Fruit fly (Drosophila melanogaster) whole organism, embryonic: Measurements from ENCODE around the gene Ctl1.

Experiments
- C15 ChIP-seq: fragments of 200-800 bp; sonication (Bioruptor generic); IDR thresholded peaks from 3 replicates; pipeline ENCODE4 v1.3.6; 2022; ENCODE audit warnings: missing biosample characterization, missing genetic modification characterization
- CG10267 ChIP-seq: fragments of 200-800 bp; sonication (Bioruptor generic); optimal IDR thresholded peaks from 2 replicates; lab custom pipeline; 2018; ENCODE audit warnings: missing biosample characterization, mild to moderate bottlenecking, missing genetic modification characterization, moderate library complexity
- CG10462 ChIP-seq: fragments of 200-800 bp; sonication (Bioruptor generic); optimal IDR thresholded peaks from 2 replicates; lab custom pipeline; 2016; ENCODE audit warnings: missing biosample characterization, missing genetic modification characterization
- CG10543 ChIP-seq: fragments of 200-800 bp; sonication (Bioruptor generic); optimal IDR thresholded peaks from 3 replicates; lab custom pipeline; 2017; ENCODE audit warnings: missing biosample characterization, mild to moderate bottlenecking, missing genetic modification characterization, moderate library complexity
- CG11695 ChIP-seq: fragments of 200-800 bp; sonication (Bioruptor generic); IDR thresholded peaks from 3 replicates; pipeline ENCODE4 v1.3.6; 2022; ENCODE audit warnings: missing biosample characterization, missing genetic modification characterization
- CG12236 ChIP-seq: fragments of 200-800 bp; sonication (Bioruptor generic); optimal IDR thresholded peaks from 2 replicates; lab custom pipeline; 2016; ENCODE audit warnings: missing biosample characterization, missing genetic modification characterization
- CG12391 ChIP-seq: fragments of 200-800 bp; sonication (Bioruptor generic); optimal IDR thresholded peaks from 3 replicates; lab custom pipeline; 2018; ENCODE audit warnings: missing biosample characterization, mild to moderate bottlenecking, missing genetic modification characterization, moderate library complexity
- CG13894 ChIP-seq: fragments of 200-800 bp; sonication (Bioruptor generic); optimal IDR thresholded peaks from 3 replicates; lab custom pipeline; 2018; ENCODE audit warnings: missing biosample characterization, mild to moderate bottlenecking, missing genetic modification characterization, moderate library complexity
- CG2116 ChIP-seq: fragments of 200-800 bp; sonication (Bioruptor generic); optimal IDR thresholded peaks from 3 replicates; lab custom pipeline; 2018; ENCODE audit warnings: missing biosample characterization, mild to moderate bottlenecking, missing genetic modification characterization
- CG31441 ChIP-seq: fragments of 200-800 bp; sonication (Bioruptor generic); IDR thresholded peaks from 2 replicates; pipeline ENCODE4 v1.3.6; 2022; ENCODE audit warnings: missing biosample characterization, missing genetic modification characterization
- CG34376 ChIP-seq: fragments of 200-800 bp; sonication (Bioruptor generic); optimal IDR thresholded peaks from 2 replicates; lab custom pipeline; 2018; ENCODE audit warnings: missing biosample characterization, mild to moderate bottlenecking, missing genetic modification characterization
- CG3995 ChIP-seq: fragments of 200-800 bp; sonication (Bioruptor generic); optimal IDR thresholded peaks from 3 replicates; lab custom pipeline; 2016; ENCODE audit warnings: missing biosample characterization, missing genetic modification characterization
- CG4424 ChIP-seq: fragments of 200-800 bp; sonication (Bioruptor generic); optimal IDR thresholded peaks from 3 replicates; lab custom pipeline; 2016; ENCODE audit warnings: missing biosample characterization, missing genetic modification characterization
- CG4854 ChIP-seq: fragments of 200-800 bp; sonication (Bioruptor generic); optimal IDR thresholded peaks from 2 replicates; lab custom pipeline; 2016; ENCODE audit warnings: missing biosample characterization, missing genetic modification characterization, inconsistent platforms
- CG7357 ChIP-seq: fragments of 200-800 bp; sonication (Bioruptor generic); IDR thresholded peaks from 3 replicates; pipeline ENCODE4 v1.3.6; 2022; ENCODE audit warnings: missing biosample characterization, missing genetic modification characterization
- CG9437 ChIP-seq: fragments of 200-800 bp; sonication (Bioruptor generic); optimal IDR thresholded peaks from 2 replicates; lab custom pipeline; 2018; ENCODE audit warnings: missing biosample characterization, mild to moderate bottlenecking, missing genetic modification characterization
- Deaf1 ChIP-seq: fragments of 200-800 bp; optimal IDR thresholded peaks from 3 replicates; lab custom pipeline; 2019; ENCODE audit warnings: missing biosample characterization, mild to moderate bottlenecking, missing genetic modification characterization, moderate library complexity
- Dref ChIP-seq: fragments of 200-800 bp; sonication (Bioruptor generic); IDR thresholded peaks from 2 replicates; pipeline ENCODE4 v1.3.6; 2022; ENCODE audit warnings: missing biosample characterization, missing genetic modification characterization
- Hand ChIP-seq: fragments of 200-800 bp; sonication (Bioruptor generic); optimal IDR thresholded peaks from 2 replicates; lab custom pipeline; 2017; ENCODE audit warnings: mild to moderate bottlenecking, missing biosample characterization, missing genetic modification reagents, missing genetic modification characterization
- HmgZ ChIP-seq: fragments of 200-800 bp; sonication (Bioruptor generic); optimal IDR thresholded peaks from 2 replicates; lab custom pipeline; 2018; ENCODE audit warnings: missing biosample characterization, mild to moderate bottlenecking, missing genetic modification characterization
- Lhr ChIP-seq: fragments of 200-800 bp; sonication (Bioruptor generic); optimal IDR thresholded peaks from 3 replicates; lab custom pipeline; 2017; ENCODE audit warnings: mild to moderate bottlenecking, missing biosample characterization, missing genetic modification reagents, missing genetic modification characterization
- Neu2 ChIP-seq: fragments of 200-800 bp; sonication (Bioruptor generic); optimal IDR thresholded peaks from 3 replicates; lab custom pipeline; 2016; ENCODE audit warnings: missing biosample characterization, missing genetic modification characterization, borderline replicate concordance
- Nf-YB ChIP-seq: fragments of 200-800 bp; sonication (Bioruptor generic); optimal IDR thresholded peaks from 3 replicates; lab custom pipeline; 2019; ENCODE audit warnings: missing biosample characterization, mild to moderate bottlenecking, missing genetic modification characterization, moderate library complexity
- Opbp ChIP-seq: fragments of 200-800 bp; sonication (Bioruptor generic); IDR thresholded peaks from 3 replicates; pipeline ENCODE4 v1.3.6; 2022; ENCODE audit warnings: missing biosample characterization, missing genetic modification characterization; ENCODE audit not compliant: partially characterized antibody
- Ptx1 ChIP-seq: fragments of 200-800 bp; sonication (Bioruptor generic); IDR thresholded peaks from 2 replicates; pipeline ENCODE4 v1.3.6; 2022; ENCODE audit warnings: missing biosample characterization, missing genetic modification characterization
- Six4 ChIP-seq: fragments of 200-800 bp; sonication (Bioruptor generic); optimal IDR thresholded peaks from 2 replicates; lab custom pipeline; 2016; ENCODE audit warnings: missing biosample characterization, missing genetic modification characterization
- TFAM ChIP-seq: fragments of 200-800 bp; sonication (Bioruptor generic); optimal IDR thresholded peaks from 2 replicates; lab custom pipeline; 2017; ENCODE audit warnings: missing biosample characterization, missing genetic modification characterization, inconsistent platforms
- YL-1 ChIP-seq: fragments of 200-800 bp; sonication (Bioruptor generic); optimal IDR thresholded peaks from 3 replicates; lab custom pipeline; 2017; ENCODE audit warnings: missing biosample characterization, mild to moderate bottlenecking, missing genetic modification characterization
- cad ChIP-seq: fragments of >200 bp; optimal IDR thresholded peaks from 2 replicates; lab custom pipeline; 2017; ENCODE audit warnings: missing biosample characterization, missing genetic modification characterization
- chif ChIP-seq, 2 experiments: fragments of 200-800 bp; sonication (Bioruptor generic); optimal IDR thresholded peaks; 3 replicates each; lab custom pipeline; 2016; ENCODE audit warnings: missing biosample characterization in 2 of 2, missing genetic modification characterization in 2 of 2
- crc ChIP-seq: fragments of 200-800 bp; sonication (Bioruptor generic); optimal IDR thresholded peaks from 2 replicates; lab custom pipeline; 2016; ENCODE audit warnings: missing biosample characterization, missing genetic modification characterization
- dimm ChIP-seq: fragments of 200-800 bp; sonication (Bioruptor generic); IDR thresholded peaks from 2 replicates; pipeline ENCODE4 v1.3.6; 2022; ENCODE audit warnings: missing biosample characterization, missing genetic modification characterization
- dmrt11E ChIP-seq: fragments of 200-800 bp; sonication (Bioruptor generic); optimal IDR thresholded peaks from 3 replicates; lab custom pipeline; 2018; ENCODE audit warnings: missing biosample characterization, mild to moderate bottlenecking, missing genetic modification characterization, moderate library complexity
- nerfin-1 ChIP-seq: fragments of 200-800 bp; sonication (Bioruptor generic); optimal IDR thresholded peaks from 3 replicates; lab custom pipeline; 2019; ENCODE audit warnings: missing biosample characterization, mild to moderate bottlenecking, missing genetic modification characterization, moderate library complexity
- nmo ChIP-seq: fragments of 200-800 bp; sonication (Bioruptor generic); optimal IDR thresholded peaks from 2 replicates; lab custom pipeline; 2018; ENCODE audit warnings: missing biosample characterization, mild to moderate bottlenecking, missing genetic modification characterization, moderate library complexity
- phol ChIP-seq: fragments of 200-800 bp; sonication (Bioruptor generic); optimal IDR thresholded peaks from 3 replicates; lab custom pipeline; 2018; ENCODE audit warnings: missing biosample characterization, mild to moderate bottlenecking, missing genetic modification characterization, moderate library complexity
- pnt ChIP-seq: fragments of 200-800 bp; sonication (Bioruptor generic); optimal IDR thresholded peaks from 3 replicates; lab custom pipeline; 2016; ENCODE audit warnings: missing biosample characterization, missing genetic modification characterization
- prd ChIP-seq, 3 experiments: fragments of >200 bp in 2 of 3; fragments of 200-800 bp in 1 of 3; sonication (Bioruptor generic) in 1 of 3; optimal IDR thresholded peaks in 2 of 3; IDR thresholded peaks in 1 of 3; 2 replicates in 2 of 3; 3 replicates in 1 of 3; pipeline versions ENCODE4 v1.3.6 to Lab custom; 2017 to 2022; ENCODE audit warnings: missing biosample characterization in 1 of 3, missing genetic modification characterization in 1 of 3
- pum ChIP-seq: fragments of 200-800 bp; sonication (Bioruptor generic); optimal IDR thresholded peaks from 2 replicates; lab custom pipeline; 2016; ENCODE audit warnings: missing biosample characterization, missing genetic modification characterization
- scrt ChIP-seq: fragments of 200-800 bp; sonication (Bioruptor generic); optimal IDR thresholded peaks from 2 replicates; lab custom pipeline; 2018; ENCODE audit warnings: missing biosample characterization, mild to moderate bottlenecking, missing genetic modification characterization, moderate library complexity
- slbo ChIP-seq: fragments of 200-800 bp; sonication (Bioruptor generic); IDR thresholded peaks from 2 replicates; pipeline ENCODE4 v1.3.6; 2022; ENCODE audit warnings: missing biosample characterization, missing genetic modification characterization
- slou ChIP-seq: fragments of 200-800 bp; sonication (Bioruptor generic); optimal IDR thresholded peaks from 3 replicates; lab custom pipeline; 2016; ENCODE audit warnings: missing biosample characterization, missing genetic modification characterization
- sna ChIP-seq: fragments of 200-800 bp; sonication (Bioruptor generic); IDR thresholded peaks from 2 replicates; pipeline ENCODE4 v1.3.6; 2022; ENCODE audit warnings: missing biosample characterization, missing genetic modification characterization; ENCODE audit not compliant: partially characterized antibody
- stwl ChIP-seq: fragments of 200-800 bp; sonication (Bioruptor generic); optimal IDR thresholded peaks from 3 replicates; lab custom pipeline; 2018; ENCODE audit warnings: missing biosample characterization, mild to moderate bottlenecking, missing genetic modification characterization, moderate library complexity
- sug ChIP-seq: fragments of 200-800 bp; optimal IDR thresholded peaks from 2 replicates; lab custom pipeline; 2019; ENCODE audit warnings: missing biosample characterization, mild to moderate bottlenecking, missing genetic modification characterization, moderate library complexity
- trem ChIP-seq: fragments of 200-800 bp; optimal IDR thresholded peaks from 3 replicates; lab custom pipeline; 2019; ENCODE audit warnings: missing biosample characterization, mild to moderate bottlenecking, missing genetic modification characterization, moderate library complexity
- vvl ChIP-seq: fragments of 200-800 bp; sonication (Bioruptor generic); IDR thresholded peaks from 2 replicates; pipeline ENCODE4 v1.3.6; 2022; ENCODE audit warnings: missing biosample characterization, missing genetic modification characterization
- z ChIP-seq: fragments of 200-800 bp; sonication (Bioruptor generic); IDR thresholded peaks from 3 replicates; pipeline ENCODE4 v1.3.6; 2022; ENCODE audit warnings: missing biosample characterization, missing genetic modification characterization
- zfh2 ChIP-seq: fragments of 200-800 bp; sonication (Bioruptor generic); optimal IDR thresholded peaks from 2 replicates; lab custom pipeline; 2016; ENCODE audit warnings: missing biosample characterization, missing genetic modification characterization

Ctl1 gene

dm6 chr3L:4292120-4292697 lies 14.4 kb downstream of the Ctl1 start, which contains the start of the genes CG15012 and Fdx2 (continued):
- TF ChIP-seq CG3995 (GFP tag; lab: Kevin White, UChicago) (peak; percentile 44), CG10267 (tag; lab: Kevin White, UChicago) (peak; percentile 74), Dref (GFP tag; lab: Robert Waterston, UW) (peak; percentile 33; the same call in 1 of the 2 replicates), C15 (no peak), prd (optimal IDR thresholded peaks at IDR 0.05; lab: Kevin White, UChicago) (no peak), prd (GFP tag; IDR thresholded peaks at IDR 0.05; lab: Robert Waterston, UW) (peak; percentile 27; the same call in 1 of the 3 replicates), CG12391 (tag; lab: Kevin White, UChicago) (peak; percentile 57), Lhr (GFP tag; lab: Kevin White, UChicago) (peak; percentile 46), CG13894 (tag; lab: Kevin White, UChicago) (peak; percentile 7), trem (tag; lab: Kevin White, UChicago) (peak; percentile 80), Nf-YB (GFP tag; lab: Kevin White, UChicago) (no peak), scrt (GFP tag; lab: Kevin White, UChicago) (no peak), dimm (no peak), CG4424 (peak; percentile 52), pum (GFP tag; lab: Kevin White, UChicago) (peak; percentile 11), vvl (peak; percentile 59), z (GFP tag; lab: Robert Waterston, UW) (no peak), CG11695 (GFP tag; lab: Robert Waterston, UW) (0 out of 3 replicates have a peak, but pooled peaks have one; percentile 18), CG12236 (GFP tag; lab: Kevin White, UChicago) (no peak), sna (no peak), TFAM (GFP tag; lab: Kevin White, UChicago) (no peak), Ptx1 (GFP tag; lab: Robert Waterston, UW) (0 out of 2 replicates have a peak, but pooled peaks have one; percentile 6), sug (peak; percentile 27), Neu2 (GFP tag; lab: Kevin White, UChicago) (no peak), HmgZ (tag; lab: Kevin White, UChicago) (peak; percentile 73), CG4854 (peak; percentile 20), CG10462 (GFP tag; lab: Kevin White, UChicago) (no peak), zfh2 (GFP tag; lab: Kevin White, UChicago) (no peak), phol (peak; percentile 68), CG34376 (GFP tag; lab: Kevin White, UChicago) (peak; percentile 41), Hand (GFP tag; lab: Kevin White, UChicago) (no peak), nmo (peak; percentile 71), slou (GFP tag; lab: Kevin White, UChicago) (peak; percentile 8), CG2116 (peak; percentile 97), CG7357 (peak; percentile 98), Opbp (GFP tag; lab: Robert Waterston, UW) (peak; percentile 36; the same call in 1 of the 3 replicates), stwl (tag; lab: Kevin White, UChicago) (peak; percentile 97), CG10543 (GFP tag; lab: Kevin White, UChicago) (no peak), YL-1 (GFP tag; lab: Kevin White, UChicago) (peak; percentile 93), nerfin-1 (peak; percentile 12), cad (GFP tag; lab: Kevin White, UChicago) (no peak), Deaf1 (peak; percentile 3), dmrt11E (tag; lab: Kevin White, UChicago) (no peak), crc (GFP tag; lab: Kevin White, UChicago) (no peak), CG31441 (GFP tag; lab: Robert Waterston, UW) (0 out of 2 replicates have a peak, but pooled peaks have one; percentile 24), pnt (GFP tag; lab: Kevin White, UChicago) (peak; percentile 21), chif (GFP tag; optimal IDR thresholded peaks at IDR 0.05; lab: Kevin White, UChicago) (peak in 1 of 2 experiments; percentile 21), CG9437 (GFP tag; lab: Kevin White, UChicago) (peak; percentile 28), slbo (GFP tag; lab: Robert Waterston, UW) (peak; percentile 29; the same call in 1 of the 2 replicates), Six4 (no peak)
